Fruit fly (Drosophila melanogaster) Kc167 (cell line): ENCODE data around the gene ND-ACP.

Source experiments
- Myc ChIP-seq: fragments of >200 bp; optimal IDR thresholded peaks from 2 replicates; lab custom pipeline; 2017; ENCODE audit warnings: missing external identifiers
- Sin3A ChIP-seq: fragments of >200 bp; optimal IDR thresholded peaks from 2 replicates; lab custom pipeline; 2018; ENCODE audit warnings: missing external identifiers
- h ChIP-seq: fragments of >200 bp; optimal IDR thresholded peaks from 3 replicates; lab custom pipeline; 2018; ENCODE audit warnings: missing external identifiers
- insv ChIP-seq: fragments of >200 bp; optimal IDR thresholded peaks from 3 replicates; lab custom pipeline; 2018; ENCODE audit warnings: missing external identifiers
- psq ChIP-seq: fragments of >200 bp; optimal IDR thresholded peaks from 2 replicates; lab custom pipeline; 2017; ENCODE audit warnings: missing external identifiers
- ttk ChIP-seq: sonication (Bioruptor generic); optimal IDR thresholded peaks from 2 replicates; lab custom pipeline; 2017; ENCODE audit warnings: missing external identifiers

The ND-ACP gene

dm6 chr3L:1376014-1376745 lies 46.4 kb downstream of the ND-ACP start:
- no peak for TF ChIP-seq h (lab: Kevin White, UChicago)
- TF ChIP-seq Myc (lab: Kevin White, UChicago), result no peak
- TF ChIP-seq psq (lab: Kevin White, UChicago), result no peak
- TF ChIP-seq insv (lab: Kevin White, UChicago), result no peak
- TF ChIP-seq ttk (lab: Kevin White, UChicago), result no peak
- TF ChIP-seq Sin3A (lab: Kevin White, UChicago), result no peak

dm6 chr3L:1378098-1378645 lies 48.4 kb downstream of the ND-ACP start:
- TF ChIP-seq h (lab: Kevin White, UChicago) (no peak), ttk (lab: Kevin White, UChicago) (no peak), psq (lab: Kevin White, UChicago) (no peak), Sin3A (lab: Kevin White, UChicago) (no peak), insv (lab: Kevin White, UChicago) (no peak), Myc (lab: Kevin White, UChicago) (no peak)

dm6 chr3L:1378862-1379543 lies 49.3 kb downstream of the ND-ACP start:
- TF ChIP-seq insv (lab: Kevin White, UChicago), result no peak
- TF ChIP-seq Myc (lab: Kevin White, UChicago), result no peak
- TF ChIP-seq Sin3A (lab: Kevin White, UChicago), result no peak
- TF ChIP-seq ttk (lab: Kevin White, UChicago), result no peak
- TF ChIP-seq h (lab: Kevin White, UChicago), result no peak
- no peak for TF ChIP-seq psq (lab: Kevin White, UChicago)

dm6 chr3L:1379741-1380465 lies 50.2 kb downstream of the ND-ACP start:
- TF ChIP-seq Sin3A (lab: Kevin White, UChicago), result no peak
- TF ChIP-seq ttk (lab: Kevin White, UChicago), result no peak
- no peak for TF ChIP-seq h (lab: Kevin White, UChicago)
- no peak for TF ChIP-seq Myc (lab: Kevin White, UChicago)
- no peak for TF ChIP-seq psq (lab: Kevin White, UChicago)
- no peak for TF ChIP-seq insv (lab: Kevin White, UChicago)

- no peak for TF ChIP-seq Sin3A (lab: Kevin White, UChicago)
- TF ChIP-seq Myc (lab: Kevin White, UChicago), result no peak
These were observed 51.2 kb downstream of the ND-ACP start for dm6 chr3L:1380959-1381358.
